Worm (Caenorhabditis elegans) whole organism, L3 larva: ENCODE data around the gene F41C3.8.

ENCODE experiments used
- R02D3.7 ChIP-seq: fragments of 150-350 bp; optimal IDR thresholded peaks from 2 replicates; lab custom pipeline; 2014; ENCODE audit warnings: missing biosample characterization, missing genetic modification characterization
- aly-2 ChIP-seq: fragments of 150-350 bp; optimal IDR thresholded peaks from 2 replicates; lab custom pipeline; 2014; ENCODE audit warnings: missing biosample characterization, missing genetic modification characterization
- ceh-16 ChIP-seq: sonication (generic microtip); optimal IDR thresholded peaks from 2 replicates; lab custom pipeline; 2017; ENCODE audit warnings: missing biosample characterization, missing genetic modification characterization
- ceh-28 ChIP-seq: fragments of 150-350 bp; optimal IDR thresholded peaks from 2 replicates; lab custom pipeline; 2014; ENCODE audit warnings: missing biosample characterization, missing genetic modification reagents, missing genetic modification characterization
- ceh-82 ChIP-seq: fragments of 150-350 bp; optimal IDR thresholded peaks from 2 replicates; lab custom pipeline; 2014; ENCODE audit warnings: missing biosample characterization, missing genetic modification characterization
- ceh-9 ChIP-seq: sonication (generic microtip); optimal IDR thresholded peaks from 2 replicates; lab custom pipeline; 2018; ENCODE audit warnings: missing biosample characterization, missing genetic modification characterization
- daf-12 ChIP-seq: fragments of 150-350 bp; optimal IDR thresholded peaks from 2 replicates; lab custom pipeline; 2014; ENCODE audit warnings: missing biosample characterization, missing genetic modification reagents, missing genetic modification characterization
- egl-27 ChIP-seq: sonication (generic microtip); optimal IDR thresholded peaks from 4 replicates; lab custom pipeline; 2017; ENCODE audit warnings: missing biosample characterization, missing genetic modification reagents, missing genetic modification characterization
- egl-5 ChIP-seq: fragments of 150-350 bp; optimal IDR thresholded peaks from 2 replicates; lab custom pipeline; 2017; ENCODE audit warnings: missing biosample characterization, missing genetic modification reagents, missing genetic modification characterization, inconsistent platforms
- elt-1 ChIP-seq: fragments of 150-350 bp; optimal IDR thresholded peaks from 2 replicates; lab custom pipeline; 2014; ENCODE audit warnings: missing biosample characterization, missing genetic modification characterization
- elt-2 ChIP-seq: sonication (generic microtip); optimal IDR thresholded peaks from 2 replicates; lab custom pipeline; 2016; ENCODE audit warnings: missing genetic modification reagents, mild to moderate bottlenecking, missing genetic modification characterization, missing compliant biosample characterization
- elt-3 ChIP-seq, 3 experiments: fragments of 150-350 bp in 1 of 3; sonication (generic microtip) in 2 of 3; optimal IDR thresholded peaks; 2 replicates in 2 of 3; 4 replicates in 1 of 3; lab custom pipeline; 2014 to 2017; ENCODE audit warnings: missing biosample characterization in 3 of 3, missing genetic modification characterization in 3 of 3
- eor-1 ChIP-seq, 2 experiments: fragments of 150-350 bp; optimal IDR thresholded peaks; 2 replicates each; lab custom pipeline; 2014 to 2018; ENCODE audit warnings: missing biosample characterization in 2 of 2, missing genetic modification characterization in 2 of 2
- fkh-2 ChIP-seq: fragments of 150-350 bp; optimal IDR thresholded peaks from 2 replicates; lab custom pipeline; 2014; ENCODE audit warnings: missing biosample characterization, missing genetic modification reagents, missing genetic modification characterization
- hmg-11 ChIP-seq: sonication (generic microtip); optimal IDR thresholded peaks from 2 replicates; lab custom pipeline; 2016; ENCODE audit warnings: missing genetic modification characterization, missing compliant biosample characterization
- lsy-12 ChIP-seq: sonication (generic microtip); optimal IDR thresholded peaks from 2 replicates; lab custom pipeline; 2016; ENCODE audit warnings: mild to moderate bottlenecking, missing genetic modification characterization, missing compliant biosample characterization
- mdl-1 ChIP-seq: fragments of 150-350 bp; optimal IDR thresholded peaks from 2 replicates; lab custom pipeline; 2014; ENCODE audit warnings: missing biosample characterization, missing genetic modification characterization
- mml-1 ChIP-seq: fragments of 150-350 bp; sonication (generic microtip); optimal IDR thresholded peaks from 3 replicates; lab custom pipeline; 2014; ENCODE audit warnings: missing biosample characterization, missing genetic modification characterization
- nfya-1 ChIP-seq: sonication (generic microtip); optimal IDR thresholded peaks from 2 replicates; lab custom pipeline; 2017; ENCODE audit warnings: missing genetic modification characterization, mild to moderate bottlenecking, missing compliant biosample characterization, antibody characterized with exemption, moderate library complexity; ENCODE audit not compliant: insufficient read depth
- nhr-12 ChIP-seq: fragments of 150-350 bp; optimal IDR thresholded peaks from 2 replicates; lab custom pipeline; 2014; ENCODE audit warnings: missing biosample characterization, missing genetic modification characterization
- nhr-237 ChIP-seq: fragments of 150-350 bp; optimal IDR thresholded peaks from 2 replicates; lab custom pipeline; 2014; ENCODE audit warnings: missing biosample characterization, missing genetic modification characterization
- nhr-25 ChIP-seq: sonication (generic microtip); optimal IDR thresholded peaks from 2 replicates; lab custom pipeline; 2017; ENCODE audit warnings: missing biosample characterization, missing genetic modification characterization
- nhr-28 ChIP-seq: fragments of 150-350 bp; optimal IDR thresholded peaks from 2 replicates; lab custom pipeline; 2014; ENCODE audit warnings: missing biosample characterization, missing genetic modification characterization
- nhr-76 ChIP-seq: fragments of 150-350 bp; sonication (generic microtip); optimal IDR thresholded peaks from 5 replicates; lab custom pipeline; 2014; ENCODE audit warnings: missing biosample characterization, missing genetic modification characterization
- nhr-77 ChIP-seq: fragments of 150-350 bp; optimal IDR thresholded peaks from 2 replicates; lab custom pipeline; 2014; ENCODE audit warnings: missing biosample characterization, missing genetic modification characterization
- pha-4 ChIP-seq: fragments of 150-350 bp; optimal IDR thresholded peaks from 2 replicates; lab custom pipeline; 2014; ENCODE audit warnings: missing biosample characterization, missing genetic modification reagents, missing genetic modification characterization
- sea-2 ChIP-seq: fragments of 150-350 bp; sonication (generic microtip); optimal IDR thresholded peaks from 4 replicates; lab custom pipeline; 2014; ENCODE audit warnings: missing biosample characterization, missing genetic modification reagents, missing genetic modification characterization
- unc-62 ChIP-seq: fragments of 150-350 bp; sonication (generic microtip); optimal IDR thresholded peaks from 4 replicates; lab custom pipeline; 2014; ENCODE audit warnings: missing biosample characterization, missing genetic modification reagents, missing genetic modification characterization
- ztf-4 ChIP-seq: fragments of 150-350 bp; optimal IDR thresholded peaks from 2 replicates; lab custom pipeline; 2014; ENCODE audit warnings: missing biosample characterization, missing genetic modification characterization

F41C3.8 gene

DNA sequence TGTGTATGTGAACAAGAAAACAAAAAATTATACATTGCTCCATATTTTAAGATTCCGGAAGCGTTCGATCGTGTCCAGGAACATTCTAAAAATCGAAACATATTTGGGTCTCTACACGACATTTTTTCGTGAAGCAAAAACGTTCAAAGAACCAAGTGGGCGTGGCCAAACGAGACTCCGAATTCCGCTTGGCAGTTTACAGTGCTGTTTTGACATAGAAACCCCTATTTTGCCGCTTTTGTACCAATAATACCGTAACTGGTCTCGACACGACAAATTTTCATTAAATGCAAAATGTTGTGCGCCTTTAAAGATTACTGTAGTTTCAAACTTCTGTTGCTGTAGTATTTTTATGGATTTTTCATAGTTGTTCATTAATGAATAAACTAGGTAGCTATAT lies 39.8 kb downstream of the F41C3.8 start:
- no peak for TF ChIP-seq nhr-12 (tag; lab: Kevin White, UChicago)
- TF ChIP-seq sea-2 (GFP tag; lab: Kevin White, UChicago): no peak
- TF ChIP-seq aly-2 (tag; lab: Kevin White, UChicago): no peak
- TF ChIP-seq hmg-11: no peak
- TF ChIP-seq fkh-2 (tag; lab: Kevin White, UChicago): no peak
- TF ChIP-seq ztf-4: no peak
- TF ChIP-seq lsy-12: no peak
- no peak for TF ChIP-seq pha-4
- TF ChIP-seq nhr-77 (tag; lab: Kevin White, UChicago): no peak
- no peak for TF ChIP-seq eor-1 (tag; optimal IDR thresholded peaks at IDR 0.05; lab: Kevin White, UChicago)

DNA sequence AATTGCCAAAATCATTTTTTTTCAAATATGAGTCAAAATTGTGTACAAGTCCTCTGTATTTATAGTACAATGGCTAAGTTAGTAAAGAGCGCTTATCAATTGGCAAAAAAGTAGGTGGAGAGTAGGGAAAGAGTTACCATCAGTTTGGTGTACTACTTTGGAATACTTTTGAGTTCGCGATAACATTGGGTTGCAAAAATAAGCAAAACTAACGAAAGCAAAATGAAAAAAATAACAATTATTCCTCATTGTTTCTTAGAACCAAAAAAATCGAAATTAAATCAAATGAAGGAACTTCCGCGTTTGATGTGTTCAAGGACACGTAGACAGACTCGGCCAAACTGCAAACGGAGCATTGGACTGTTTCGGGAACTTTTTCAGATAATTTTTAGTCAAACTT lies 40.9 kb downstream of the F41C3.8 start, which contains the start of gene C27D9.2:
Gene C27D9.2 (minus strand): TSS at position 101 of the 400 bp plus-strand sequence.
- TF ChIP-seq ceh-16 (tag; lab: Kevin White, UChicago): no peak
- no peak for TF ChIP-seq nhr-12 (tag; lab: Kevin White, UChicago)
- no peak for TF ChIP-seq nhr-237 (tag; lab: Kevin White, UChicago)
- TF ChIP-seq egl-5 (tag; lab: Kevin White, UChicago): no peak
- no peak for TF ChIP-seq elt-2 (tag; lab: Kevin White, UChicago)
- no peak for TF ChIP-seq nhr-76
- no peak for TF ChIP-seq ceh-82 (tag; lab: Kevin White, UChicago)
- no peak for TF ChIP-seq ceh-9
- TF ChIP-seq nhr-28 (tag; lab: Kevin White, UChicago): no peak
- TF ChIP-seq R02D3.7 (tag; lab: Kevin White, UChicago): no peak
- no peak for TF ChIP-seq egl-27 (tag; lab: Kevin White, UChicago)
- TF ChIP-seq sea-2 (GFP tag; lab: Kevin White, UChicago): no peak
- no peak for TF ChIP-seq elt-3 (tag; optimal IDR thresholded peaks at IDR 0.05; lab: Kevin White, UChicago)
- TF ChIP-seq, all 47 proteins: peak for 0

DNA sequence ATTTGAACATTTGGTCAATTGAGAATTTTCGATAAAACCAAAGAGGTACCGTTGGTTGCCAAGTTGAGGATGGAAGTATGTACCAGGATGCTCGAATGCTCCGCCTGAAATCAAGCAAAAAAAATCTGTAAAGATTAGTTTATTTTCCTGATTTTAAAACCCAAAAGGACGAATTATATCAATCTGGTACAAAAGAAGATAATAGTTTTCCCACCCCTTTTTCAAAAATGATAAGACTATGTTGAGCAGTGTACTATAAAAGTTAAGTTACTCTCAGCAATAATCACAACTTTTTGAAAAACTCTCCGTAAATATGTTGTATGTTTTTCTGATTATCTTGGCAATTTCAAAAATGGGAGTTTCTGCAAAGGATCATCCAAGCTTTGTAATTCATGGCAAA lies 42.6 kb downstream of the F41C3.8 start, which contains the start of gene F26G1.3:
Gene F26G1.3 (plus strand): TSS at position 301 of the 400 bp plus-strand sequence.
- no peak for TF ChIP-seq mdl-1 (tag; lab: Kevin White, UChicago)
- TF ChIP-seq daf-12 (tag; lab: Kevin White, UChicago): no peak
- no peak for TF ChIP-seq ceh-28
- no peak for TF ChIP-seq ceh-82 (tag; lab: Kevin White, UChicago)
- no peak for TF ChIP-seq elt-2 (tag; lab: Kevin White, UChicago)
- no peak for TF ChIP-seq nhr-237 (tag; lab: Kevin White, UChicago)
- TF ChIP-seq ceh-9: no peak
- TF ChIP-seq, all 47 proteins: peak for 0

DNA sequence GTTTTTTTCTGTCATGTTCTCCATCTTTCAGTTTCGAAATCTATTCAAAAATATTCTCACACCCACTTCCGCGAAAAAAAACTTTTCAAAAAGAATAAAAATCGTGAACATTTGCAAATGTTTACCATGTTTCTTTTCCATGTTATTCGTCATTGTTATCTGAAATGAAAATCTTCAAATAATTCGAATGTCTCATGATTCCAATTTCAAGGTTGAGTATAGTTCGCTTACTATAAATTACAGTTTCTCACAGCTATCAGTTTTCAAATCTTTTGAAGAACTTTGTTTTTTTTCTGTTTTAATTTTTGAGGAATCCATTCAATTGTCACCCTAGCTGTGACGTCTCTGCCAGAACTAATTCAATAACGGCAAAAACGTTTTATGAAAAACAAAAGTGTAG lies 44.0 kb downstream of the F41C3.8 start:
- peak; percentile 52 for TF ChIP-seq nhr-25 (tag; lab: Kevin White, UChicago)
- TF ChIP-seq egl-5 (tag; lab: Kevin White, UChicago): no peak
- TF ChIP-seq fkh-2 (tag; lab: Kevin White, UChicago): no peak
- no peak for TF ChIP-seq nhr-76
- TF ChIP-seq nhr-77 (tag; lab: Kevin White, UChicago): no peak
- peak; percentile 93 for TF ChIP-seq elt-1
- TF ChIP-seq hmg-11: no peak
- no peak for TF ChIP-seq nfya-1 (tag; lab: Kevin White, UChicago)
- no peak for TF ChIP-seq mml-1

DNA sequence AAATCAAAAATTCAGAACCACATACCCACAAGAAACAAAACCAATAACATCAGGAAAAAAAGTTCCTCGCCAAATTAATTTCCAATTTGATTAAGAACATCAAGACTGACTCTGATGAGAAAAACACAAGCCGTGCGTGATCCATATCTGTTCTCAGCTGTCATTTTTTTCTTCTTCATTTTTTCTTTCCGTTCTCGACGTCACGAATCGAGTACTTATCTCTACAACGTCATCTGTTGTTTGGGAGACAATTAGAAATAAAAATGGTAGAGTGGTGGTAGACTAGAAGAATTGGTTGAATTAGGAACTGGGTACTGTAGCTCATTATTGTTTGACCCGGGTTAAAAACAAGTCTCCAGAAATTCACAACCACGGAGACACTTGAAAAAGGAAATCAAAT lies 45.2 kb downstream of the F41C3.8 start:
- TF ChIP-seq elt-1 (peak; percentile 76), unc-62 (GFP tag; lab: Kevin White, UChicago) (no peak)

DNA sequence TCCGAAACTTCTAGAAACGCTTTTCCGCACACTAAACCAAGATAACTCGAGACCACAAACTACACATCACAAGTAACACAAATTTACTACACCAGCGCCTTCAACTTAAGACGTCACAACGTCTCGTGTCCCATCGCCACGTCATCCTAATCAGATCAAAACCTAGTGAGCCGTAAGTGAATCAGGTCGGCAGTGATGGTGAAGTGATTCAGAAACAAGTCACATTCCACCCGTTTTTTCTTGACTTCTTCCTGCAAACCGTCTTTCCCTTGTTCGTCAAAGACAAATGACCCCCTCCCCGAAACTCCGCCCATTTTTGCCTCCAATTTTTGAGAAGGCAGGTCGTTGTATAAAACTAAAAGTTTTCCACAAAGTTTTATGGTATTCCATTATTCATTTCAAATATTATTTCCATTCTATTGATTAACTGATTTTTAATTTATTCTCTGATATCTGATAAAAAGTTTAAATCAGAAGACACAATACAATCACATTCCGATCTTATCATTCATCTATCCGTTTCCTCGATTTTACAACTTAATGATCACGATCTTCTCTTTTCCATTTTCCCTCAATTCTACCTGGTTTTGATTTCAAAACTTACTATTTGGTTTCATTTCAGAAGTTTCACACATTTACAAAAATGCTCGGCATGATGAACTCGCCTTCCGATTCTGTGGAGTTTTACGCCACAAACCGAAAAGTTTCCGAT lies 46.9 kb downstream of the F41C3.8 start, which contains the start of gene F26G1.2:
Gene F26G1.2 (plus strand): TSS at position 508 of the 712 bp plus-strand sequence.
- TF ChIP-seq fkh-2 (tag; lab: Kevin White, UChicago) (no peak), nhr-25 (tag; lab: Kevin White, UChicago) (peak; percentile 13), elt-1 (peak; percentile 20)
